Worm (Caenorhabditis elegans): Measurements from ENCODE around the gene T14G12.6.

DNA sequence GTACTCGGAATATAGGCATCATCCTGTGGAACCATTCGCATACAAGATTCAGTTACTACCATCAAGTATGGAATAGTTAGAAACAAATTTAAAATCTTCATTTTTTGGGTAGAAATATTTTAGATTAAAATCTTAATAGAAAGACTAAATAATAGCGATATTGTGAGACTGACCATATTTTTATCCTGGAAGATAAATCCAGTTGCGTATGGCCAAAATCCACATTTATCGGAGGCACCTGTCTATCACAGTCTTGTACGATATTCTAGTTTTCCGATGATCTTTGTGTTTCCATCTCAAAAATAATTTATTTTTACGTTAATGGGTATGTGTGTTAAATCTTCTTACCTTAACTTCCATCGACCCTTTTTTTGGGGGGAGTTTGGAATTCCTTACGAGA lies 5.0 kb upstream of the T14G12.6 start, which contains the start of gene F47B7.3:
- TF ChIP-seq med-1 (GFP tag; optimal IDR thresholded peaks at IDR 0.05; ENCODE audit: insufficient read depth): no peak
- no peak for TF ChIP-seq ztf-29 (GFP tag; IDR thresholded peaks at IDR 0.05)

All from whole organism, midembryonic.